Worm (Caenorhabditis elegans) whole organism, L1 larva: Measurements from ENCODE around the gene pgp-12.

Source experiments
- C16A3.4 ChIP-seq: fragments of 150-350 bp; optimal IDR thresholded peaks from 2 replicates; lab custom pipeline; 2014; ENCODE audit warnings: missing biosample characterization, missing genetic modification characterization
- C34B4.2 ChIP-seq: sonication (generic microtip); optimal IDR thresholded peaks from 2 replicates; lab custom pipeline; 2017; ENCODE audit warnings: mild to moderate bottlenecking, missing genetic modification characterization, missing compliant biosample characterization
- F16B12.6 ChIP-seq: fragments of 150-350 bp; optimal IDR thresholded peaks from 2 replicates; lab custom pipeline; 2014; ENCODE audit warnings: missing biosample characterization, missing genetic modification characterization
- alr-1 ChIP-seq: fragments of 200-800 bp; sonication (Bioruptor generic); optimal IDR thresholded peaks from 2 replicates; lab custom pipeline; 2018; ENCODE audit warnings: borderline replicate concordance, mild to moderate bottlenecking, missing genetic modification characterization, missing compliant biosample characterization
- ama-1 ChIP-seq: fragments of 150-350 bp; optimal IDR thresholded peaks from 2 replicates; lab custom pipeline; 2014
- blmp-1 ChIP-seq: fragments of 150-350 bp; optimal IDR thresholded peaks from 2 replicates; lab custom pipeline; 2014; ENCODE audit warnings: missing biosample characterization, missing genetic modification characterization
- ceh-8 ChIP-seq: fragments of 200-800 bp; sonication (Bioruptor generic); optimal IDR thresholded peaks from 2 replicates; lab custom pipeline; 2018; ENCODE audit warnings: mild to moderate bottlenecking, missing genetic modification characterization, moderate library complexity, missing compliant biosample characterization
- ceh-88 ChIP-seq: fragments of 200-800 bp; sonication (Bioruptor generic); IDR thresholded peaks from 2 replicates; pipeline ENCODE4 v1.3.6; 2022; ENCODE audit warnings: missing genetic modification characterization, missing compliant biosample characterization
- ceh-90 ChIP-seq: sonication (generic microtip); optimal IDR thresholded peaks from 2 replicates; lab custom pipeline; 2016; ENCODE audit warnings: missing genetic modification characterization, missing compliant biosample characterization
- dpl-1 ChIP-seq, 3 experiments: fragments of 150-350 bp in 2 of 3; sonication (generic microtip) in 1 of 3; optimal IDR thresholded peaks; 2 replicates each; lab custom pipeline; 2014 to 2017; ENCODE audit warnings: missing biosample characterization in 3 of 3, missing genetic modification characterization in 3 of 3, missing genetic modification reagents in 3 of 3
- dsc-1 ChIP-seq: sonication (generic microtip); optimal IDR thresholded peaks from 2 replicates; lab custom pipeline; 2016; ENCODE audit warnings: mild to moderate bottlenecking, missing genetic modification characterization, missing compliant biosample characterization
- elt-2 ChIP-seq: sonication (generic microtip); optimal IDR thresholded peaks from 2 replicates; lab custom pipeline; 2016; ENCODE audit warnings: missing genetic modification characterization, mild to moderate bottlenecking, inconsistent platforms, missing compliant biosample characterization, missing genetic modification reagents
- fkh-10 ChIP-seq: sonication (generic microtip); optimal IDR thresholded peaks from 2 replicates; lab custom pipeline; 2017; ENCODE audit warnings: missing biosample characterization, missing genetic modification reagents, missing genetic modification characterization
- fkh-4 ChIP-seq: sonication (generic microtip); optimal IDR thresholded peaks from 2 replicates; lab custom pipeline; 2016; ENCODE audit warnings: missing compliant biosample characterization, missing genetic modification characterization, borderline replicate concordance
- fos-1 ChIP-seq: fragments of 150-350 bp; optimal IDR thresholded peaks from 2 replicates; lab custom pipeline; 2014; ENCODE audit warnings: missing biosample characterization, missing genetic modification characterization
- grh-1 ChIP-seq: fragments of 200-800 bp; sonication (Bioruptor generic); IDR thresholded peaks from 2 replicates; pipeline ENCODE4 v1.3.6; 2022; ENCODE audit warnings: missing genetic modification reagents, missing genetic modification characterization, missing compliant biosample characterization
- hpl-2 ChIP-seq: fragments of 150-350 bp; optimal IDR thresholded peaks from 2 replicates; lab custom pipeline; 2014; ENCODE audit warnings: missing biosample characterization, missing genetic modification reagents, missing genetic modification characterization
- isw-1 ChIP-seq: fragments of 200-800 bp; sonication (Bioruptor generic); IDR thresholded peaks from 2 replicates; pipeline ENCODE4 v1.3.6; 2022; ENCODE audit warnings: missing genetic modification characterization, missing compliant biosample characterization
- lin-14 ChIP-seq: fragments of 200-800 bp; sonication (Bioruptor generic); optimal IDR thresholded peaks from 2 replicates; lab custom pipeline; 2018; ENCODE audit warnings: mild to moderate bottlenecking, missing genetic modification characterization, moderate library complexity, missing compliant biosample characterization
- lin-15B ChIP-seq: fragments of 150-350 bp; sonication (generic microtip); optimal IDR thresholded peaks from 3 replicates; lab custom pipeline; 2014; ENCODE audit warnings: missing biosample characterization, missing genetic modification characterization
- lin-35 ChIP-seq, 2 experiments: fragments of 150-350 bp; optimal IDR thresholded peaks; 2 replicates each; lab custom pipeline; 2014; ENCODE audit warnings: missing biosample characterization in 2 of 2, missing genetic modification characterization in 2 of 2, missing genetic modification reagents in 2 of 2
- lir-3 ChIP-seq: sonication (generic microtip); optimal IDR thresholded peaks from 2 replicates; lab custom pipeline; 2016; ENCODE audit warnings: mild to moderate bottlenecking, missing genetic modification characterization, moderate library complexity, missing compliant biosample characterization; ENCODE audit not compliant: poor library complexity
- lsy-2 ChIP-seq, 2 experiments: fragments of 150-350 bp; optimal IDR thresholded peaks; 2 replicates each; lab custom pipeline; 2014; ENCODE audit warnings: missing biosample characterization in 2 of 2, missing genetic modification characterization in 2 of 2
- mab-9 ChIP-seq: fragments of 200-800 bp; sonication (Bioruptor generic); IDR thresholded peaks from 2 replicates; pipeline ENCODE4 v1.3.6; 2022; ENCODE audit warnings: missing genetic modification reagents, missing genetic modification characterization, missing compliant biosample characterization
- mdl-1 ChIP-seq, 2 experiments: fragments of 150-350 bp; optimal IDR thresholded peaks; 2 replicates each; lab custom pipeline; 2014 to 2017; ENCODE audit warnings: missing biosample characterization in 2 of 2, missing genetic modification characterization in 2 of 2, inconsistent platforms in 1 of 2
- mep-1 ChIP-seq: fragments of 150-350 bp; optimal IDR thresholded peaks from 2 replicates; lab custom pipeline; 2014; ENCODE audit warnings: missing biosample characterization, missing genetic modification characterization
- nhr-12 ChIP-seq: sonication (generic microtip); optimal IDR thresholded peaks from 2 replicates; lab custom pipeline; 2017; ENCODE audit warnings: missing biosample characterization, missing genetic modification characterization
- nhr-47 ChIP-seq: sonication (generic microtip); optimal IDR thresholded peaks from 2 replicates; lab custom pipeline; 2016; ENCODE audit warnings: mild to moderate bottlenecking, missing genetic modification characterization, moderate library complexity, missing compliant biosample characterization
- nhr-71 ChIP-seq: sonication (generic microtip); optimal IDR thresholded peaks from 2 replicates; lab custom pipeline; 2016; ENCODE audit warnings: mild to moderate bottlenecking, missing genetic modification characterization, moderate library complexity, missing compliant biosample characterization
- nhr-76 ChIP-seq: sonication (generic microtip); optimal IDR thresholded peaks from 2 replicates; lab custom pipeline; 2017; ENCODE audit warnings: missing biosample characterization, missing genetic modification characterization
- nhr-77 ChIP-seq: fragments of 150-350 bp; optimal IDR thresholded peaks from 2 replicates; lab custom pipeline; 2014; ENCODE audit warnings: missing biosample characterization, missing genetic modification characterization
- nhr-84 ChIP-seq: sonication (generic microtip); optimal IDR thresholded peaks from 2 replicates; lab custom pipeline; 2017; ENCODE audit warnings: missing biosample characterization, missing genetic modification characterization
- nhr-85 ChIP-seq: sonication (generic microtip); peaks from one replicate; lab custom pipeline; 2016; ENCODE audit warnings: missing genetic modification characterization, inconsistent platforms, missing compliant biosample characterization
- nhr-90 ChIP-seq: sonication (generic microtip); optimal IDR thresholded peaks from 2 replicates; lab custom pipeline; 2016; ENCODE audit warnings: mild to moderate bottlenecking, missing genetic modification characterization, missing compliant biosample characterization; ENCODE audit not compliant: poor library complexity
- rnt-1 ChIP-seq: sonication (generic microtip); optimal IDR thresholded peaks from 2 replicates; lab custom pipeline; 2016; ENCODE audit warnings: mild to moderate bottlenecking, missing genetic modification characterization, moderate library complexity, missing compliant biosample characterization
- snpc-4 ChIP-seq: fragments of 150-350 bp; optimal IDR thresholded peaks from 2 replicates; lab custom pipeline; 2014; ENCODE audit warnings: missing biosample characterization, missing genetic modification characterization
- snu-23 ChIP-seq: sonication (generic microtip); optimal IDR thresholded peaks from 2 replicates; lab custom pipeline; 2016; ENCODE audit warnings: missing genetic modification characterization, missing compliant biosample characterization
- sptf-1 ChIP-seq: fragments of 150-350 bp; optimal IDR thresholded peaks from 2 replicates; lab custom pipeline; 2014; ENCODE audit warnings: missing biosample characterization, missing genetic modification characterization
- sup-37 ChIP-seq: fragments of 200-800 bp; sonication (Bioruptor generic); optimal IDR thresholded peaks from 2 replicates; lab custom pipeline; 2018; ENCODE audit warnings: mild to moderate bottlenecking, missing genetic modification characterization, missing compliant biosample characterization
- tlp-1 ChIP-seq: fragments of 150-350 bp; optimal IDR thresholded peaks from 2 replicates; lab custom pipeline; 2014; ENCODE audit warnings: missing biosample characterization, missing genetic modification characterization
- unc-30 ChIP-seq: sonication (generic microtip); optimal IDR thresholded peaks from 2 replicates; lab custom pipeline; 2017; ENCODE audit warnings: missing biosample characterization, missing genetic modification characterization
- unc-62 ChIP-seq: fragments of 150-350 bp; optimal IDR thresholded peaks from 2 replicates; lab custom pipeline; 2014; ENCODE audit warnings: missing biosample characterization, missing genetic modification reagents, missing genetic modification characterization
- unc-86 ChIP-seq: sonication (generic microtip); optimal IDR thresholded peaks from 2 replicates; lab custom pipeline; 2016; ENCODE audit warnings: missing genetic modification characterization, missing compliant biosample characterization
- unc-98 ChIP-seq: fragments of 200-800 bp; sonication (Bioruptor generic); IDR thresholded peaks from 2 replicates; pipeline ENCODE4 v1.3.6; 2022; ENCODE audit warnings: missing genetic modification characterization, missing compliant biosample characterization
- vab-15 ChIP-seq: sonication (generic microtip); optimal IDR thresholded peaks from 2 replicates; lab custom pipeline; 2017; ENCODE audit warnings: missing genotype, mild to moderate bottlenecking, missing genetic modification characterization, missing compliant biosample characterization
- xbp-1 ChIP-seq: sonication (generic microtip); optimal IDR thresholded peaks from 2 replicates; lab custom pipeline; 2016; ENCODE audit warnings: missing genetic modification characterization, missing compliant biosample characterization
- ztf-11 ChIP-seq, 2 experiments: sonication (generic microtip); optimal IDR thresholded peaks; 2 replicates each; lab custom pipeline; 2016 to 2017; ENCODE audit warnings: missing genetic modification characterization in 2 of 2, missing biosample characterization in 1 of 2, missing compliant biosample characterization in 1 of 2

pgp-12 gene

DNA sequence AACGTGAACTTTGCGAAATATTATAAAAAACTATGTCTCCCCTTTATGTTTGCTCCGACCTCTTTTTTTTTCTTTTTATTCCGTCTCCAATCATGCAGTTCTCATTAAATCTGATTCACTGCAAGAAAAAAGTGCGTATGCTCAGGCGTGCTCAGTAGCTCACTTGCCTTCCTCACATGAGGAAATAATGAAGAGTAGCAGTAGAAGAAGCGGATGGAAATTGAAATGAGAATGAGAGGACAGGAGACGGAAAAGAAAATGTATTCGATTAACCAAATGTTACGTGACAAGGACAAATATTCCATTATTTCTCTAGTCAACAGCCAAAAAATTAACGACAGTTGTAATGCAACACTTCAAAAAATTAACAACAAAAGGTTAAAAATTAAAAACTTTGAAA is 18.6 kb upstream of the pgp-12 start:
- TF ChIP-seq nhr-90 (tag; lab: Kevin White, UChicago) (no peak), grh-1 (GFP tag; lab: Robert Waterston, UW) (no peak), fkh-4 (tag; lab: Kevin White, UChicago) (peak; percentile 46), hpl-2 (GFP tag; lab: Kevin White, UChicago) (no peak), dpl-1 (GFP tag; optimal IDR thresholded peaks at IDR 0.05; lab: Kevin White, UChicago) (no peak), C16A3.4 (no peak), dsc-1 (tag; lab: Kevin White, UChicago) (peak; percentile 94), snpc-4 (tag; lab: Kevin White, UChicago) (no peak), mep-1 (tag; lab: Kevin White, UChicago) (no peak), mdl-1 (tag; optimal IDR thresholded peaks at IDR 0.05; lab: Kevin White, UChicago) (no peak), xbp-1 (tag; lab: Kevin White, UChicago) (no peak), nhr-77 (no peak), ztf-11 (tag; optimal IDR thresholded peaks at IDR 0.05; lab: Kevin White, UChicago) (no peak), ceh-8 (GFP tag; lab: Kevin White, UChicago) (no peak), lin-14 (GFP tag; lab: Kevin White, UChicago) (peak; percentile 76), snu-23 (GFP tag; lab: Kevin White, UChicago) (peak; percentile 15), F16B12.6 (no peak), blmp-1 (tag; lab: Kevin White, UChicago) (no peak), unc-62 (GFP tag; lab: Kevin White, UChicago) (no peak), tlp-1 (tag; lab: Kevin White, UChicago) (no peak), mab-9 (GFP tag; lab: Robert Waterston, UW) (no peak), rnt-1 (tag; lab: Kevin White, UChicago) (no peak), isw-1 (GFP tag; lab: Robert Waterston, UW) (no peak), nhr-85 (tag; lab: Kevin White, UChicago) (no peak), ama-1 (lab: Kevin White, UChicago) (no peak), nhr-76 (no peak), unc-98 (no peak), vab-15 (no peak), elt-2 (tag; lab: Kevin White, UChicago) (no peak), fkh-10 (GFP tag; lab: Kevin White, UChicago) (no peak), ceh-90 (tag; lab: Kevin White, UChicago) (no peak), unc-86 (tag; lab: Kevin White, UChicago) (no peak), lir-3 (tag; lab: Kevin White, UChicago) (no peak), lin-35 (GFP tag; optimal IDR thresholded peaks at IDR 0.05; lab: Kevin White, UChicago) (no peak), nhr-71 (tag; lab: Kevin White, UChicago) (peak; percentile 29), sptf-1 (tag; lab: Kevin White, UChicago) (no peak), alr-1 (no peak), nhr-84 (tag; lab: Kevin White, UChicago) (no peak), fos-1 (tag; lab: Kevin White, UChicago) (peak; percentile 8), ceh-88 (GFP tag; lab: Robert Waterston, UW) (no peak), C34B4.2 (tag; lab: Kevin White, UChicago) (no peak), lin-15B (tag; lab: Kevin White, UChicago) (no peak), sup-37 (GFP tag; lab: Kevin White, UChicago) (no peak), nhr-12 (tag; lab: Kevin White, UChicago) (no peak), lsy-2 (tag; optimal IDR thresholded peaks at IDR 0.05; lab: Kevin White, UChicago) (peak in 1 of 2 experiments; percentile 14), nhr-47 (tag; lab: Kevin White, UChicago) (peak; percentile 40), unc-30 (no peak)
